In the genomic region with DNA sequence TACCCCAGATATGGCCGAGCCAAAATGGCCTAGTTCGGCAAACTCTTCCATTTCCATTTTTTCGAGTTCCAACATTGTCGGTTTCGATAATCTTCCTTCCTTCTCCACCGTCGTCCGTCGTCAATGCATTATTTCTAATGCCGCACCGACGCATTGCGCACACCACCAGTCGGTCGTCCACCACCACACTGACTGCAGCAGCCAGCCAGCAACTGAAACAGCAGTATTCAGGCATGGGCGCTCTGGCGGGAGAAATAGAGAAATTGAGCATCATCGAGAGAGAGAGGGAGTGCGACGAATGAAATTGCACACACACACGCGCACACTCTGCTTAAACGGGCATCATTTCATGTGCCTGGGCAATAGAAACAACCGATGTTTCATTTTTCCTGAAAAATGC, we compare ENCODE assay signal across 3 worm cellular contexts.
TF ChIP-seq lines count a peak whose summit lies in the region.

No protein-coding gene starts in this region.

TF ChIP-seq in whole organism, L2 larva, 48 proteins besides CTCF, POLR2A, EP300 and RAD21 (continued from another document):
- TF ChIP-seq mdl-1 (tag; optimal IDR thresholded peaks at IDR 0.05; lab: Kevin White, UChicago) (peak; percentile 11 to 64), lin-11 (tag; optimal IDR thresholded peaks at IDR 0.05; lab: Kevin White, UChicago) (peak; percentile 42), ztf-4 (tag; optimal IDR thresholded peaks at IDR 0.05; lab: Kevin White, UChicago) (peak; percentile 52)

TF ChIP-seq in whole organism, L4 larva, 104 proteins besides CTCF, POLR2A, EP300 and RAD21 (continued from another document and continues in another):
- TF ChIP-seq zfp-3 (GFP tag; conservative IDR thresholded peaks at IDR 0.05; lab: Robert Waterston, UW) = no peak
- TF ChIP-seq nhr-11 (tag; optimal IDR thresholded peaks at IDR 0.05; lab: Kevin White, UChicago) = peak; percentile 54
- TF ChIP-seq pha-4 (GFP tag; IDR thresholded peaks at IDR 0.05; lab: Robert Waterston, UW) = no peak; the same call in 1 of the 2 replicates
- no peak for TF ChIP-seq pha-4 (tag; optimal IDR thresholded peaks at IDR 0.05; lab: Kevin White, UChicago)
- TF ChIP-seq egl-43 (GFP tag; IDR thresholded peaks at IDR 0.05; lab: Robert Waterston, UW) = peak; percentile 64
- TF ChIP-seq hlh-30 (tag; optimal IDR thresholded peaks at IDR 0.05; lab: Kevin White, UChicago; ENCODE audit: insufficient read depth) = peak; percentile 60
- no peak for TF ChIP-seq skn-1 (tag; optimal IDR thresholded peaks at IDR 0.05; lab: Kevin White, UChicago)
- TF ChIP-seq nhr-25 (tag; optimal IDR thresholded peaks at IDR 0.05; lab: Kevin White, UChicago; ENCODE audit: borderline replicate concordance, insufficient read depth) = no peak
- TF ChIP-seq nhr-77 (tag; optimal IDR thresholded peaks at IDR 0.05; lab: Kevin White, UChicago) = peak; percentile 11
- TF ChIP-seq nhr-76 (tag; optimal IDR thresholded peaks at IDR 0.05; lab: Kevin White, UChicago) = no peak
- no peak for TF ChIP-seq jun-1 (tag; optimal IDR thresholded peaks at IDR 0.05; lab: Kevin White, UChicago)
- no peak for TF ChIP-seq ceh-82 (tag; optimal IDR thresholded peaks at IDR 0.05; lab: Kevin White, UChicago)
- no peak for TF ChIP-seq fkh-10 (GFP tag; optimal IDR thresholded peaks at IDR 0.05; lab: Kevin White, UChicago)
- no peak for TF ChIP-seq nhr-28 (tag; optimal IDR thresholded peaks at IDR 0.05; lab: Kevin White, UChicago)
- TF ChIP-seq mdl-1 (tag; optimal IDR thresholded peaks at IDR 0.05; lab: Kevin White, UChicago) = peak in 1 of 2 experiments; percentile 71
- TF ChIP-seq hlh-11 (tag; optimal IDR thresholded peaks at IDR 0.05; lab: Kevin White, UChicago) = peak; percentile 78
- no peak for TF ChIP-seq saeg-2 (GFP tag; IDR thresholded peaks at IDR 0.05; lab: Robert Waterston, UW)
- no peak for TF ChIP-seq F44E2.7 (GFP tag; IDR thresholded peaks at IDR 0.05; lab: Robert Waterston, UW)
- no peak for TF ChIP-seq snpc-4 (tag; optimal IDR thresholded peaks at IDR 0.05; lab: Kevin White, UChicago)
- TF ChIP-seq gei-8 (GFP tag; optimal IDR thresholded peaks at IDR 0.05; lab: Kevin White, UChicago) = no peak
- no peak for TF ChIP-seq ZK337.2 (GFP tag; IDR thresholded peaks at IDR 0.05; lab: Robert Waterston, UW)
- no peak for TF ChIP-seq tag-97 (GFP tag; IDR thresholded peaks at IDR 0.05; lab: Robert Waterston, UW)
- TF ChIP-seq fos-1 (tag; optimal IDR thresholded peaks at IDR 0.05; lab: Kevin White, UChicago) = no peak
- TF ChIP-seq zfp-2 (tag; optimal IDR thresholded peaks at IDR 0.05; lab: Kevin White, UChicago) = no peak
- no peak for TF ChIP-seq ama-1 (optimal IDR thresholded peaks at IDR 0.05; lab: Kevin White, UChicago)
- peak; percentile 57 for TF ChIP-seq T26A8.4 (GFP tag; IDR thresholded peaks at IDR 0.05; lab: Robert Waterston, UW)
- TF ChIP-seq mdt-29 (GFP tag; IDR thresholded peaks at IDR 0.05; lab: Robert Waterston, UW) = no peak; the same call in 1 of the 2 replicates
- TF ChIP-seq ZK546.5 (tag; optimal IDR thresholded peaks at IDR 0.05; lab: Kevin White, UChicago) = no peak
- no peak for TF ChIP-seq nhr-10 (tag; optimal IDR thresholded peaks at IDR 0.05; lab: Kevin White, UChicago)
- peak; percentile 5 for TF ChIP-seq dpl-1 (GFP tag; optimal IDR thresholded peaks at IDR 0.05; lab: Kevin White, UChicago)
- no peak for TF ChIP-seq zip-11 (GFP tag; IDR thresholded peaks at IDR 0.05; lab: Robert Waterston, UW)
- TF ChIP-seq F37D6.2 (tag; optimal IDR thresholded peaks at IDR 0.05; lab: Kevin White, UChicago) = peak; percentile 58
- no peak for TF ChIP-seq unc-39 (tag; optimal IDR thresholded peaks at IDR 0.05; lab: Kevin White, UChicago)
- no peak; the same call in 1 of the 2 replicates for TF ChIP-seq lim-7 (GFP tag; IDR thresholded peaks at IDR 0.05; lab: Robert Waterston, UW)
- TF ChIP-seq duxl-1 (tag; optimal IDR thresholded peaks at IDR 0.05; lab: Kevin White, UChicago; ENCODE audit: poor library complexity) = no peak
- TF ChIP-seq spr-3 (GFP tag; optimal IDR thresholded peaks at IDR 0.05; lab: Kevin White, UChicago) = no peak
- peak; percentile 22; the same call in 1 of the 2 replicates for TF ChIP-seq lin-38 (GFP tag; IDR thresholded peaks at IDR 0.05; lab: Robert Waterston, UW)
- TF ChIP-seq nhr-42 (GFP tag; IDR thresholded peaks at IDR 0.05; lab: Robert Waterston, UW) = no peak
- no peak for TF ChIP-seq vab-7 (GFP tag; IDR thresholded peaks at IDR 0.05; lab: Robert Waterston, UW)
- TF ChIP-seq snpc-1.2 (GFP tag; IDR thresholded peaks at IDR 0.05; lab: Robert Waterston, UW) = peak; percentile 28; the same call in 1 of the 2 replicates
- no peak for TF ChIP-seq F10B5.3 (tag; optimal IDR thresholded peaks at IDR 0.05; lab: Kevin White, UChicago)
- TF ChIP-seq ceh-44 (GFP tag; IDR thresholded peaks at IDR 0.05; lab: Robert Waterston, UW) = no peak
- peak; percentile 22 for TF ChIP-seq nhr-102 (tag; optimal IDR thresholded peaks at IDR 0.05; lab: Kevin White, UChicago)
- TF ChIP-seq daf-8 (GFP tag; IDR thresholded peaks at IDR 0.05; lab: Robert Waterston, UW) = no peak
- TF ChIP-seq madf-5 (GFP tag; IDR thresholded peaks at IDR 0.05; lab: Robert Waterston, UW) = no peak
- no peak for TF ChIP-seq F49E8.2 (tag; optimal IDR thresholded peaks at IDR 0.05; lab: Kevin White, UChicago; ENCODE audit: borderline replicate concordance)
- TF ChIP-seq mep-1 (tag; optimal IDR thresholded peaks at IDR 0.05; lab: Kevin White, UChicago) = peak; percentile 65
- no peak for TF ChIP-seq Y105C5A.15 (GFP tag; IDR thresholded peaks at IDR 0.05; lab: Robert Waterston, UW)
- TF ChIP-seq lin-29 (GFP tag; IDR thresholded peaks at IDR 0.05; lab: Robert Waterston, UW) = no peak
- no peak for TF ChIP-seq ces-1 (GFP tag; optimal IDR thresholded peaks at IDR 0.05; lab: Kevin White, UChicago)
- peak; percentile 65 for TF ChIP-seq mxl-3 (GFP tag; optimal IDR thresholded peaks at IDR 0.05; lab: Kevin White, UChicago)
- TF ChIP-seq arid-1 (GFP tag; conservative IDR thresholded peaks at IDR 0.05; lab: Robert Waterston, UW) = 0 out of 2 replicates have a peak, but pooled peaks have one; percentile 20
- peak; percentile 67 for TF ChIP-seq rbr-2 (tag; optimal IDR thresholded peaks at IDR 0.05; lab: Kevin White, UChicago)
- no peak for TF ChIP-seq nhr-48 (tag; optimal IDR thresholded peaks at IDR 0.05; lab: Kevin White, UChicago)
- TF ChIP-seq ceh-62 (tag; optimal IDR thresholded peaks at IDR 0.05; lab: Kevin White, UChicago) = no peak
- no peak for TF ChIP-seq ceh-32 (tag; optimal IDR thresholded peaks at IDR 0.05; lab: Kevin White, UChicago; ENCODE audit: poor library complexity)
- TF ChIP-seq set-16 (GFP tag; IDR thresholded peaks at IDR 0.05; lab: Robert Waterston, UW) = peak; percentile 67
- TF ChIP-seq dmd-6 (GFP tag; IDR thresholded peaks at IDR 0.05; lab: Robert Waterston, UW) = peak; percentile 49
- TF ChIP-seq ztf-7 (tag; optimal IDR thresholded peaks at IDR 0.05; lab: Kevin White, UChicago) = no peak
- no peak for TF ChIP-seq daf-19 (GFP tag; conservative IDR thresholded peaks at IDR 0.05; lab: Robert Waterston, UW)
- TF ChIP-seq unc-62 (GFP tag; optimal IDR thresholded peaks at IDR 0.05 in 1 of 2; lab: Kevin White, UChicago) = peak in 1 of 2 experiments; percentile 57
- TF ChIP-seq unc-62 (tag; optimal IDR thresholded peaks at IDR 0.05; lab: Kevin White, UChicago) = no peak

TF ChIP-seq in whole organism, late embryonic, 69 proteins besides CTCF, POLR2A, EP300 and RAD21 (continued from another document):
- TF ChIP-seq ceh-31 (tag; optimal IDR thresholded peaks at IDR 0.05; lab: Kevin White, UChicago) (peak; percentile 63), ceh-19 (GFP tag; optimal IDR thresholded peaks at IDR 0.05; lab: Kevin White, UChicago) (peak; percentile 30), mec-3 (tag; optimal IDR thresholded peaks at IDR 0.05; lab: Kevin White, UChicago; ENCODE audit: borderline replicate concordance) (no peak), ceh-14 (tag; optimal IDR thresholded peaks at IDR 0.05; lab: Kevin White, UChicago) (peak; percentile 68)
